Fruit fly (Drosophila melanogaster) whole organism, embryonic: ENCODE results near the gene AP-1-2beta.

Source experiments
- Abd-B ChIP-seq: fragments of 200-800 bp; sonication (Bioruptor generic); optimal IDR thresholded peaks from 2 replicates; lab custom pipeline; 2018; ENCODE audit warnings: missing biosample characterization, mild to moderate bottlenecking, missing genetic modification characterization, moderate library complexity
- Ada2b ChIP-seq: fragments of 200-800 bp; sonication (Bioruptor generic); IDR thresholded peaks from 2 replicates; pipeline ENCODE4 v1.3.6; 2022; ENCODE audit warnings: missing biosample characterization, missing genetic modification characterization
- Antp ChIP-seq: fragments of 200-800 bp; sonication (Bioruptor generic); optimal IDR thresholded peaks from 3 replicates; lab custom pipeline; 2016; ENCODE audit warnings: missing biosample characterization, missing genetic modification characterization
- Atf-2 ChIP-seq: fragments of 200-800 bp; sonication (Bioruptor generic); optimal IDR thresholded peaks from 2 replicates; lab custom pipeline; 2016; ENCODE audit warnings: missing biosample characterization, missing genetic modification characterization
- CG10959 ChIP-seq: fragments of 200-800 bp; sonication (Bioruptor generic); IDR thresholded peaks from 2 replicates; pipeline ENCODE4 v1.3.6; 2022; ENCODE audit warnings: missing biosample characterization, missing genetic modification characterization
- CG11504 ChIP-seq: fragments of 200-800 bp; sonication (Bioruptor generic); optimal IDR thresholded peaks from 3 replicates; lab custom pipeline; 2019; ENCODE audit warnings: missing biosample characterization, mild to moderate bottlenecking, missing genetic modification characterization, moderate library complexity
- CG12236 ChIP-seq: fragments of 200-800 bp; sonication (Bioruptor generic); optimal IDR thresholded peaks from 2 replicates; lab custom pipeline; 2016; ENCODE audit warnings: missing biosample characterization, missing genetic modification characterization
- CG12769 ChIP-seq: fragments of 200-800 bp; sonication (Bioruptor generic); optimal IDR thresholded peaks from 2 replicates; lab custom pipeline; 2019; ENCODE audit warnings: missing biosample characterization, mild to moderate bottlenecking, missing genetic modification characterization, moderate library complexity
- CG13287 ChIP-seq: fragments of 200-800 bp; sonication (Bioruptor generic); IDR thresholded peaks from 2 replicates; pipeline ENCODE4 v1.3.6; 2022; ENCODE audit warnings: missing biosample characterization, missing genetic modification characterization; ENCODE audit not compliant: partially characterized antibody
- CG17802 ChIP-seq: fragments of 200-800 bp; sonication (Bioruptor generic); optimal IDR thresholded peaks from 2 replicates; lab custom pipeline; 2018; ENCODE audit warnings: missing biosample characterization, mild to moderate bottlenecking, missing genetic modification characterization, moderate library complexity
- CG18476 ChIP-seq: fragments of 200-800 bp; sonication (Bioruptor generic); optimal IDR thresholded peaks from 2 replicates; lab custom pipeline; 2016; ENCODE audit warnings: missing biosample characterization, mild to moderate bottlenecking, missing genetic modification characterization
- CG2120 ChIP-seq: fragments of 200-800 bp; sonication (Bioruptor generic); optimal IDR thresholded peaks from 3 replicates; lab custom pipeline; 2016; ENCODE audit warnings: missing biosample characterization, missing genetic modification characterization
- CG2202 ChIP-seq: fragments of 200-800 bp; sonication (Bioruptor generic); optimal IDR thresholded peaks from 2 replicates; lab custom pipeline; 2018; ENCODE audit warnings: missing biosample characterization, mild to moderate bottlenecking, missing genetic modification characterization
- CG2875 ChIP-seq: fragments of 200-800 bp; sonication (Bioruptor generic); optimal IDR thresholded peaks from 2 replicates; lab custom pipeline; 2017; ENCODE audit warnings: missing biosample characterization, mild to moderate bottlenecking, missing genetic modification characterization, missing genetic modification reagents
- CG33557 ChIP-seq: fragments of 200-800 bp; sonication (Bioruptor generic); optimal IDR thresholded peaks from 2 replicates; lab custom pipeline; 2019; ENCODE audit warnings: missing biosample characterization, mild to moderate bottlenecking, missing genetic modification characterization, moderate library complexity
- CG4360 ChIP-seq: fragments of 200-800 bp; sonication (Bioruptor generic); IDR thresholded peaks from 2 replicates; pipeline ENCODE4 v1.3.6; 2022; ENCODE audit warnings: missing biosample characterization, missing genetic modification characterization
- CG6689 ChIP-seq: fragments of 200-800 bp; sonication (Bioruptor generic); IDR thresholded peaks from 2 replicates; pipeline ENCODE4 v1.3.6; 2022; ENCODE audit warnings: missing biosample characterization, missing genetic modification characterization
- CG8089 ChIP-seq: fragments of 200-800 bp; sonication (Bioruptor generic); optimal IDR thresholded peaks from 3 replicates; lab custom pipeline; 2016; ENCODE audit warnings: missing biosample characterization, missing genetic modification characterization
- CG8924 ChIP-seq: fragments of 200-800 bp; optimal IDR thresholded peaks from 3 replicates; lab custom pipeline; 2019; ENCODE audit warnings: missing biosample characterization, mild to moderate bottlenecking, missing genetic modification characterization, moderate library complexity
- CG9215 ChIP-seq: fragments of 200-800 bp; sonication (Bioruptor generic); IDR thresholded peaks from 2 replicates; pipeline ENCODE4 v1.3.6; 2022; ENCODE audit warnings: missing biosample characterization, missing genetic modification characterization
- CTCF ChIP-seq: fragments of 200-800 bp; sonication (Bioruptor generic); optimal IDR thresholded peaks from 2 replicates; lab custom pipeline; 2017; ENCODE audit warnings: missing biosample characterization, mild to moderate bottlenecking, missing genetic modification characterization, moderate library complexity
- Elba2 ChIP-seq: fragments of 200-800 bp; sonication (Bioruptor generic); optimal IDR thresholded peaks from 3 replicates; lab custom pipeline; 2016; ENCODE audit warnings: missing biosample characterization, missing genetic modification characterization
- Fer2 ChIP-seq: fragments of 200-800 bp; sonication (Bioruptor generic); optimal IDR thresholded peaks from 2 replicates; lab custom pipeline; 2018; ENCODE audit warnings: missing biosample characterization, mild to moderate bottlenecking, missing genetic modification characterization, moderate library complexity
- Med ChIP-seq: fragments of 200-800 bp; sonication (Bioruptor generic); peaks from one replicate; lab custom pipeline; 2016; ENCODE audit warnings: missing biosample characterization, missing genetic modification characterization, mild to moderate bottlenecking, inconsistent platforms, moderate library complexity
- Mes4 ChIP-seq: fragments of 200-800 bp; sonication (Bioruptor generic); optimal IDR thresholded peaks from 2 replicates; lab custom pipeline; 2016; ENCODE audit warnings: missing biosample characterization, missing genetic modification characterization
- NC2α ChIP-seq: fragments of 200-800 bp; sonication (Bioruptor generic); optimal IDR thresholded peaks from 2 replicates; lab custom pipeline; 2016; ENCODE audit warnings: missing biosample characterization, missing genetic modification characterization
- NC2β ChIP-seq: fragments of 200-800 bp; sonication (Bioruptor generic); optimal IDR thresholded peaks from 2 replicates; lab custom pipeline; 2016; ENCODE audit warnings: missing biosample characterization, missing genetic modification characterization
- NK7.1 ChIP-seq: fragments of 200-800 bp; sonication (Bioruptor generic); optimal IDR thresholded peaks from 3 replicates; lab custom pipeline; 2016; ENCODE audit warnings: missing biosample characterization, missing genetic modification characterization
- Poxn ChIP-seq: fragments of 200-800 bp; sonication (Bioruptor generic); IDR thresholded peaks from 2 replicates; pipeline ENCODE4 v1.3.6; 2022; ENCODE audit warnings: missing biosample characterization, missing genetic modification characterization
- Side ChIP-seq: fragments of 200-800 bp; sonication (Bioruptor generic); optimal IDR thresholded peaks from 2 replicates; lab custom pipeline; 2016; ENCODE audit warnings: missing biosample characterization, missing genetic modification characterization
- amos ChIP-seq: fragments of 200-800 bp; sonication (Bioruptor generic); IDR thresholded peaks from 2 replicates; pipeline ENCODE4 v1.3.6; 2022; ENCODE audit warnings: missing biosample characterization, missing genetic modification characterization; ENCODE audit not compliant: partially characterized antibody
- cg ChIP-seq: fragments of 200-800 bp; sonication (Bioruptor generic); optimal IDR thresholded peaks from 3 replicates; lab custom pipeline; 2019; ENCODE audit warnings: missing biosample characterization, mild to moderate bottlenecking, missing genetic modification characterization, moderate library complexity
- croc ChIP-seq: fragments of 200-800 bp; sonication (Bioruptor generic); conservative IDR thresholded peaks from 3 replicates; pipeline ENCODE4 v1.3.6; 2022; ENCODE audit warnings: missing biosample characterization, missing genetic modification characterization
- crol ChIP-seq: fragments of 200-800 bp; sonication (Bioruptor generic); IDR thresholded peaks from 2 replicates; pipeline ENCODE4 v1.3.6; 2022; ENCODE audit warnings: missing biosample characterization, missing genetic modification characterization
- gcm ChIP-seq: fragments of 200-800 bp; sonication (Bioruptor generic); optimal IDR thresholded peaks from 2 replicates; lab custom pipeline; 2019; ENCODE audit warnings: missing biosample characterization, mild to moderate bottlenecking, missing genetic modification characterization, moderate library complexity
- grau ChIP-seq: fragments of 200-800 bp; optimal IDR thresholded peaks from 3 replicates; lab custom pipeline; 2019; ENCODE audit warnings: missing biosample characterization, mild to moderate bottlenecking, missing genetic modification characterization, moderate library complexity
- grn ChIP-seq: fragments of 200-800 bp; sonication (Bioruptor generic); optimal IDR thresholded peaks from 3 replicates; lab custom pipeline; 2017; ENCODE audit warnings: missing biosample characterization, missing genetic modification characterization
- her ChIP-seq: fragments of 200-800 bp; sonication (Bioruptor generic); optimal IDR thresholded peaks from 2 replicates; lab custom pipeline; 2016; ENCODE audit warnings: missing biosample characterization, missing genetic modification characterization
- nau ChIP-seq: fragments of 200-800 bp; sonication (Bioruptor generic); optimal IDR thresholded peaks from 3 replicates; lab custom pipeline; 2017; ENCODE audit warnings: missing biosample characterization, mild to moderate bottlenecking, missing genetic modification characterization, missing genetic modification reagents
- oc ChIP-seq: fragments of 200-800 bp; sonication (Bioruptor generic); optimal IDR thresholded peaks from 2 replicates; lab custom pipeline; 2018; ENCODE audit warnings: missing biosample characterization, mild to moderate bottlenecking, missing genetic modification characterization, moderate library complexity
- pfk ChIP-seq: fragments of 200-800 bp; sonication (Bioruptor generic); optimal IDR thresholded peaks from 2 replicates; lab custom pipeline; 2018; ENCODE audit warnings: missing biosample characterization, mild to moderate bottlenecking, missing genetic modification characterization, moderate library complexity
- prd ChIP-seq, 3 experiments: fragments of >200 bp in 2 of 3; fragments of 200-800 bp in 1 of 3; sonication (Bioruptor generic) in 1 of 3; optimal IDR thresholded peaks in 2 of 3; IDR thresholded peaks in 1 of 3; 2 replicates in 2 of 3; 3 replicates in 1 of 3; pipeline versions ENCODE4 v1.3.6 to Lab custom; 2017 to 2022; ENCODE audit warnings: missing biosample characterization in 1 of 3, missing genetic modification characterization in 1 of 3
- tll ChIP-seq, 2 experiments: fragments of 200-800 bp in 1 of 2; fragments of >200 bp in 1 of 2; sonication (Bioruptor generic) in 1 of 2; optimal IDR thresholded peaks; 2 replicates each; lab custom pipeline; 2017 to 2019; ENCODE audit warnings: missing biosample characterization in 2 of 2, missing genetic modification characterization in 2 of 2, mild to moderate bottlenecking in 1 of 2, moderate library complexity in 1 of 2
- unc-4 ChIP-seq: fragments of 200-800 bp; sonication (Bioruptor generic); IDR thresholded peaks from 2 replicates; pipeline ENCODE4 v1.3.6; 2022; ENCODE audit warnings: missing biosample characterization, missing genetic modification characterization; ENCODE audit not compliant: partially characterized antibody
- usp ChIP-seq: fragments of >200 bp; optimal IDR thresholded peaks from 2 replicates; lab custom pipeline; 2017; ENCODE audit warnings: missing biosample characterization, missing genetic modification characterization
- wek ChIP-seq: fragments of 200-800 bp; sonication (Bioruptor generic); optimal IDR thresholded peaks from 3 replicates; lab custom pipeline; 2018; ENCODE audit warnings: missing biosample characterization, mild to moderate bottlenecking, missing genetic modification characterization, moderate library complexity
- wor ChIP-seq: fragments of 200-800 bp; sonication (Bioruptor generic); IDR thresholded peaks from 2 replicates; pipeline ENCODE4 v1.3.6; 2022; ENCODE audit warnings: missing biosample characterization, missing genetic modification characterization
- zen ChIP-seq: fragments of 200-800 bp; sonication (Bioruptor generic); optimal IDR thresholded peaks from 3 replicates; lab custom pipeline; 2018; ENCODE audit warnings: missing biosample characterization, mild to moderate bottlenecking, missing genetic modification characterization, moderate library complexity
- zf30C ChIP-seq: fragments of 200-800 bp; sonication (Bioruptor generic); optimal IDR thresholded peaks from 3 replicates; lab custom pipeline; 2018; ENCODE audit warnings: missing biosample characterization, mild to moderate bottlenecking, missing genetic modification characterization

The AP-1-2beta gene

dm6 chrX:19769821-19770519, 39.2 kb downstream of the AP-1-2beta start (continued):
- TF ChIP-seq prd (optimal IDR thresholded peaks at IDR 0.05; lab: Kevin White, UChicago) (no peak), prd (GFP tag; IDR thresholded peaks at IDR 0.05; lab: Robert Waterston, UW) (peak; percentile 61; the same call in 2 of the 3 replicates), her (GFP tag; lab: Kevin White, UChicago) (peak; percentile 16), gcm (peak; percentile 31), Fer2 (tag; lab: Kevin White, UChicago) (no peak), CG13287 (GFP tag; lab: Robert Waterston, UW) (no peak), NC2β (GFP tag; lab: Kevin White, UChicago) (peak; percentile 25), oc (tag; lab: Kevin White, UChicago) (peak; percentile 77), Side (GFP tag; lab: Kevin White, UChicago) (peak; percentile 60), CTCF (GFP tag; lab: Kevin White, UChicago) (no peak), zf30C (peak; percentile 83), NK7.1 (GFP tag; lab: Kevin White, UChicago) (peak; percentile 6), CG6689 (GFP tag; lab: Robert Waterston, UW) (peak; percentile 61), CG8924 (tag; lab: Kevin White, UChicago) (peak; percentile 29), Antp (peak; percentile 29), grau (tag; lab: Kevin White, UChicago) (peak; percentile 37), usp (no peak), CG2120 (GFP tag; lab: Kevin White, UChicago) (peak; percentile 33), Med (peak; percentile 78), CG2875 (GFP tag; lab: Kevin White, UChicago) (peak; percentile 29), CG11504 (tag; lab: Kevin White, UChicago) (peak; percentile 32), Ada2b (peak; percentile 33; the same call in 1 of the 2 replicates), NC2α (peak; percentile 15), CG10959 (GFP tag; lab: Robert Waterston, UW) (0 out of 2 replicates have a peak, but pooled peaks have one; percentile 45), Atf-2 (GFP tag; lab: Kevin White, UChicago) (peak; percentile 45), CG2202 (tag; lab: Kevin White, UChicago) (peak; percentile 42), CG33557 (GFP tag; lab: Kevin White, UChicago) (peak; percentile 47), croc (GFP tag; lab: Robert Waterston, UW) (0 out of 3 replicates have a peak, but pooled peaks have one; percentile 23), CG8089 (GFP tag; lab: Kevin White, UChicago) (no peak), CG17802 (tag; lab: Kevin White, UChicago) (no peak), CG18476 (GFP tag; lab: Kevin White, UChicago) (peak; percentile 38), nau (GFP tag; lab: Kevin White, UChicago) (no peak), CG9215 (GFP tag; lab: Robert Waterston, UW) (no peak), Mes4 (GFP tag; lab: Kevin White, UChicago) (peak; percentile 24)

dm6 chrX:19772002-19772622, 41.3 kb downstream of the AP-1-2beta start:
- TF ChIP-seq pfk (GFP tag; lab: Kevin White, UChicago), result no peak
- TF ChIP-seq CG12236 (GFP tag; lab: Kevin White, UChicago), result no peak
- TF ChIP-seq cg, result peak; percentile 61
- no peak for TF ChIP-seq Abd-B (GFP tag; lab: Kevin White, UChicago)
- TF ChIP-seq Elba2 (GFP tag; lab: Kevin White, UChicago), result no peak
- TF ChIP-seq crol (GFP tag; lab: Robert Waterston, UW), result no peak
- no peak for TF ChIP-seq CG12769
- TF ChIP-seq wor (GFP tag; lab: Robert Waterston, UW), result no peak
- TF ChIP-seq grn (GFP tag; lab: Kevin White, UChicago), result peak; percentile 32
- TF ChIP-seq tll (GFP tag; optimal IDR thresholded peaks at IDR 0.05; lab: Kevin White, UChicago), result peak in 1 of 2 experiments; percentile 63
- no peak for TF ChIP-seq unc-4 (GFP tag; lab: Robert Waterston, UW)
- TF ChIP-seq zen, result peak; percentile 96
- no peak for TF ChIP-seq amos (GFP tag; lab: Robert Waterston, UW)
- no peak for TF ChIP-seq Poxn (GFP tag; lab: Robert Waterston, UW)
- TF ChIP-seq CG4360, result peak; percentile 51; the same call in 1 of the 2 replicates
- TF ChIP-seq wek (GFP tag; lab: Kevin White, UChicago), result no peak
